Fruit fly (Drosophila melanogaster): ENCODE data around the gene Gr98a.
A peak's percentile ranks its signal among the peaks of the same experiment; 100 is the strongest.

The Gr98a gene

DNA sequence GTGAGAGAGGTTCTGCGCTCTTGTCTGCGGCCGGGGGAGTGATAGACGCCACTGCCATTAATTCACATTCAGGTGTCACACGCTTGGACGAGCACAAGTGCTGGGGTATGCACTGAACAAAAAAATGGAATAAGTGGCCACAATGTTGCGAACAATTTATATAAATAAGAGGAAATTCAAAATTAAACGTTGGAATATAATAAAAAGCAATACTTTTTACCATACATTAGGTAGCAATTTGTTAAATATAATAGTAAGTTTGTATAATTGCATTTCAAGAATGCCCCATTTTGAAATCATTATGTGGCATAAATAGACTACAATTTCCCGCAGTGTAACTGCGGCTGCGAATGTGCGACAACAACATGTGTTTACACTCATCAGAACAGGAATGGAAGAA, 32.2 kb downstream of the Gr98a start (continued):
- TF ChIP-seq exex (tag; optimal IDR thresholded peaks at IDR 0.05) (no peak), klu (GFP tag; IDR thresholded peaks at IDR 0.05) (no peak), p53 (GFP tag; optimal IDR thresholded peaks at IDR 0.05) (no peak), CG16815 (GFP tag; optimal IDR thresholded peaks at IDR 0.05) (no peak), sens (GFP tag) (peak; percentile 82), CG18599 (GFP tag; optimal IDR thresholded peaks at IDR 0.05) (peak; percentile 32), CG2678 (tag; optimal IDR thresholded peaks at IDR 0.05) (peak; percentile 9), CG3838 (GFP tag; optimal IDR thresholded peaks at IDR 0.05) (no peak), CG9437 (GFP tag; optimal IDR thresholded peaks at IDR 0.05) (no peak), Dref (GFP tag; IDR thresholded peaks at IDR 0.05) (no peak), fu2 (GFP tag; optimal IDR thresholded peaks at IDR 0.05) (no peak), mld (GFP tag; IDR thresholded peaks at IDR 0.05; ENCODE audit: partially characterized antibody) (no peak), lab (GFP tag; optimal IDR thresholded peaks at IDR 0.05) (peak; percentile 34), phol (tag; optimal IDR thresholded peaks at IDR 0.05) (peak; percentile 36), ash1 (GFP tag; optimal IDR thresholded peaks at IDR 0.05) (no peak), lilli (GFP tag; optimal IDR thresholded peaks at IDR 0.05) (no peak), ham (GFP tag; IDR thresholded peaks at IDR 0.05) (no peak), Blimp-1 (GFP tag; optimal IDR thresholded peaks at IDR 0.05) (no peak), CG15696 (tag; optimal IDR thresholded peaks at IDR 0.05) (peak; percentile 11), CG33557 (GFP tag; optimal IDR thresholded peaks at IDR 0.05) (no peak), CG17912 (GFP tag; optimal IDR thresholded peaks at IDR 0.05) (no peak), wek (GFP tag; optimal IDR thresholded peaks at IDR 0.05) (no peak), oc (tag; optimal IDR thresholded peaks at IDR 0.05) (no peak), Awh (GFP tag; IDR thresholded peaks at IDR 0.05) (no peak), dysf (GFP tag; IDR thresholded peaks at IDR 0.05) (0 out of 3 replicates have a peak, but pooled peaks have one; percentile 30), pzg (GFP tag; optimal IDR thresholded peaks at IDR 0.05) (no peak), CG2129 (GFP tag; IDR thresholded peaks at IDR 0.05; ENCODE audit: partially characterized antibody) (no peak), Ssrp (tag; optimal IDR thresholded peaks at IDR 0.05) (no peak), zen2 (GFP tag; IDR thresholded peaks at IDR 0.05; ENCODE audit: partially characterized antibody) (no peak), eyg (GFP tag; optimal IDR thresholded peaks at IDR 0.05) (no peak), lola (GFP tag; optimal IDR thresholded peaks at IDR 0.05) (no peak), CG8388 (GFP tag; optimal IDR thresholded peaks at IDR 0.05) (no peak), Ets65A (GFP tag) (peak; percentile 90), CG11504 (tag; optimal IDR thresholded peaks at IDR 0.05) (peak; percentile 45), CG2199 (GFP tag; IDR thresholded peaks at IDR 0.05) (no peak), crol (GFP tag; IDR thresholded peaks at IDR 0.05) (no peak), CG16779 (GFP tag; IDR thresholded peaks at IDR 0.05) (no peak), Atf-2 (GFP tag; optimal IDR thresholded peaks at IDR 0.05) (no peak), Lpt (GFP tag; optimal IDR thresholded peaks at IDR 0.05) (no peak), nmo (GFP tag; optimal IDR thresholded peaks at IDR 0.05) (peak; percentile 2), Ptx1 (GFP tag; IDR thresholded peaks at IDR 0.05) (0 out of 2 replicates have a peak, but pooled peaks have one; percentile 10), sc (optimal IDR thresholded peaks at IDR 0.05) (no peak), sc (GFP tag; optimal IDR thresholded peaks at IDR 0.05) (no peak), fd96Cb (tag; optimal IDR thresholded peaks at IDR 0.05) (no peak), CG12236 (GFP tag; optimal IDR thresholded peaks at IDR 0.05) (no peak), ttk (GFP tag; IDR thresholded peaks at IDR 0.05) (no peak)

Data from whole organism, embryonic.